Worm (Caenorhabditis elegans) whole organism, L3 larva: Measurements from ENCODE around the gene F37H8.5.

Source experiments
- R02D3.7 ChIP-seq: fragments of 150-350 bp; optimal IDR thresholded peaks from 2 replicates; lab custom pipeline; 2014; ENCODE audit warnings: missing biosample characterization, missing genetic modification characterization
- egl-27 ChIP-seq: sonication (generic microtip); optimal IDR thresholded peaks from 4 replicates; lab custom pipeline; 2017; ENCODE audit warnings: missing biosample characterization, missing genetic modification reagents, missing genetic modification characterization
- nhr-12 ChIP-seq: fragments of 150-350 bp; optimal IDR thresholded peaks from 2 replicates; lab custom pipeline; 2014; ENCODE audit warnings: missing biosample characterization, missing genetic modification characterization
- tbx-2 ChIP-seq: sonication (generic microtip); optimal IDR thresholded peaks from 2 replicates; lab custom pipeline; 2016; ENCODE audit warnings: mild to moderate bottlenecking, missing genetic modification characterization, missing compliant biosample characterization

- no peak for TF ChIP-seq R02D3.7 (tag; lab: Kevin White, UChicago)
- no peak for TF ChIP-seq tbx-2
- no peak for TF ChIP-seq nhr-12 (tag; lab: Kevin White, UChicago)
- no peak for TF ChIP-seq egl-27 (tag; lab: Kevin White, UChicago)
These were observed 34.9 kb upstream of the F37H8.5 start for ce11 chrII:11153080-11153479.
